Worm (Caenorhabditis elegans): Measurements from ENCODE around the gene clec-139.

- TF ChIP-seq ama-1 (optimal IDR thresholded peaks at IDR 0.05) (no peak), nhr-25 (tag; optimal IDR thresholded peaks at IDR 0.05) (no peak), skn-1 (tag; optimal IDR thresholded peaks at IDR 0.05) (no peak), egl-27 (tag; optimal IDR thresholded peaks at IDR 0.05) (no peak), aly-2 (tag; optimal IDR thresholded peaks at IDR 0.05) (no peak), unc-62 (GFP tag; optimal IDR thresholded peaks at IDR 0.05) (no peak), mdl-1 (tag; optimal IDR thresholded peaks at IDR 0.05) (no peak), nhr-28 (tag; optimal IDR thresholded peaks at IDR 0.05) (no peak), nfya-1 (tag; optimal IDR thresholded peaks at IDR 0.05; ENCODE audit: insufficient read depth) (no peak)
Observed at ce11 chrII:4606687-4607297, 14.8 kb downstream of the clec-139 start.
